Fruit fly (Drosophila melanogaster) whole organism, wandering third instar larva: ENCODE measurements around the gene CG16721.

ENCODE experiments used
- Hr78 ChIP-seq: fragments of >200 bp; optimal IDR thresholded peaks from 2 replicates; lab custom pipeline; 2017; ENCODE audit warnings: missing biosample characterization, missing genetic modification characterization
- Myc ChIP-seq: fragments of >200 bp; optimal IDR thresholded peaks from 2 replicates; lab custom pipeline; 2017
- OdsH ChIP-seq: fragments of 200-800 bp; sonication (Bioruptor generic); optimal IDR thresholded peaks from 2 replicates; lab custom pipeline; 2016; ENCODE audit warnings: missing biosample characterization, mild to moderate bottlenecking, missing genetic modification characterization
- Rel ChIP-seq, 2 experiments: fragments of 200-800 bp; sonication (Bioruptor generic) in 1 of 2; optimal IDR thresholded peaks; 2 replicates in 1 of 2; 3 replicates in 1 of 2; lab custom pipeline; 2016 to 2019; ENCODE audit warnings: mild to moderate bottlenecking in 2 of 2, missing biosample characterization in 2 of 2, missing genetic modification characterization in 2 of 2, moderate library complexity in 1 of 2
- br ChIP-seq: fragments of 200-800 bp; sonication (Bioruptor generic); optimal IDR thresholded peaks from 2 replicates; lab custom pipeline; 2016; ENCODE audit warnings: missing biosample characterization, missing genetic modification characterization
- brk ChIP-seq: fragments of 200-800 bp; sonication (Bioruptor generic); optimal IDR thresholded peaks from 2 replicates; lab custom pipeline; 2016; ENCODE audit warnings: missing biosample characterization, mild to moderate bottlenecking, missing genetic modification characterization
- dsf ChIP-seq: sonication (Bioruptor generic); optimal IDR thresholded peaks from 2 replicates; lab custom pipeline; 2016; ENCODE audit warnings: missing biosample characterization, missing genetic modification characterization, borderline replicate concordance
- h ChIP-seq: fragments of 200-800 bp; sonication (Bioruptor generic); optimal IDR thresholded peaks from 3 replicates; lab custom pipeline; 2016; ENCODE audit warnings: missing biosample characterization, mild to moderate bottlenecking, missing genetic modification characterization
- sage ChIP-seq: fragments of 200-800 bp; sonication (Bioruptor generic); optimal IDR thresholded peaks from 2 replicates; lab custom pipeline; 2016; ENCODE audit warnings: missing biosample characterization, mild to moderate bottlenecking, missing genetic modification characterization
- usp ChIP-seq: fragments of >200 bp; optimal IDR thresholded peaks from 2 replicates; lab custom pipeline; 2017; ENCODE audit warnings: missing biosample characterization, missing genetic modification characterization

- TF ChIP-seq Myc (no peak), h (GFP tag; lab: Kevin White, UChicago) (no peak), br (GFP tag; lab: Kevin White, UChicago) (no peak), usp (GFP tag; lab: Kevin White, UChicago) (no peak), Rel (GFP tag; optimal IDR thresholded peaks at IDR 0.05; lab: Kevin White, UChicago) (no peak), Rel (tag; optimal IDR thresholded peaks at IDR 0.05; lab: Kevin White, UChicago) (no peak), brk (GFP tag; lab: Kevin White, UChicago) (no peak), sage (GFP tag; lab: Kevin White, UChicago) (no peak), Hr78 (GFP tag; lab: Kevin White, UChicago) (no peak), OdsH (GFP tag; lab: Kevin White, UChicago) (no peak), dsf (GFP tag; lab: Kevin White, UChicago) (no peak)
These were observed 5.2 kb downstream of the CG16721 start for dm6 chrX:5884887-5885286.
